Fruit fly (Drosophila melanogaster) whole organism, embryonic: ENCODE results near the gene mRpL55.

Experiments
- Abd-B ChIP-seq: fragments of 200-800 bp; sonication (Bioruptor generic); optimal IDR thresholded peaks from 2 replicates; lab custom pipeline; 2018; ENCODE audit warnings: missing biosample characterization, mild to moderate bottlenecking, missing genetic modification characterization, moderate library complexity
- CG12299 ChIP-seq: fragments of 200-800 bp; sonication (Bioruptor generic); optimal IDR thresholded peaks from 2 replicates; lab custom pipeline; 2018; ENCODE audit warnings: missing biosample characterization, mild to moderate bottlenecking, missing genetic modification characterization
- CG1647 ChIP-seq: fragments of 200-800 bp; sonication (Bioruptor generic); optimal IDR thresholded peaks from 3 replicates; lab custom pipeline; 2016; ENCODE audit warnings: missing biosample characterization, missing genetic modification characterization
- CG16863 ChIP-seq: fragments of 200-800 bp; sonication (Bioruptor generic); optimal IDR thresholded peaks from 3 replicates; lab custom pipeline; 2016; ENCODE audit warnings: missing biosample characterization, missing genetic modification characterization
- CG17359 ChIP-seq: fragments of 200-800 bp; sonication (Bioruptor generic); optimal IDR thresholded peaks from 3 replicates; lab custom pipeline; 2018; ENCODE audit warnings: missing biosample characterization, mild to moderate bottlenecking, missing genetic modification characterization, moderate library complexity
- CG17568 ChIP-seq: fragments of 200-800 bp; sonication (Bioruptor generic); optimal IDR thresholded peaks from 2 replicates; lab custom pipeline; 2018; ENCODE audit warnings: missing biosample characterization, mild to moderate bottlenecking, missing genetic modification characterization, moderate library complexity
- CG17829 ChIP-seq: fragments of 200-800 bp; optimal IDR thresholded peaks from 2 replicates; lab custom pipeline; 2019; ENCODE audit warnings: missing biosample characterization, mild to moderate bottlenecking, missing genetic modification characterization, moderate library complexity
- CG2202 ChIP-seq: fragments of 200-800 bp; sonication (Bioruptor generic); optimal IDR thresholded peaks from 2 replicates; lab custom pipeline; 2018; ENCODE audit warnings: missing biosample characterization, mild to moderate bottlenecking, missing genetic modification characterization
- CG2712 ChIP-seq: fragments of 200-800 bp; optimal IDR thresholded peaks from 3 replicates; lab custom pipeline; 2019; ENCODE audit warnings: missing biosample characterization, mild to moderate bottlenecking, missing genetic modification characterization, moderate library complexity
- CG30431 ChIP-seq: fragments of 200-800 bp; sonication (Bioruptor generic); optimal IDR thresholded peaks from 2 replicates; lab custom pipeline; 2017; ENCODE audit warnings: missing biosample characterization, missing genetic modification characterization
- CG31441 ChIP-seq: fragments of 200-800 bp; sonication (Bioruptor generic); IDR thresholded peaks from 2 replicates; pipeline ENCODE4 v1.3.6; 2022; ENCODE audit warnings: missing biosample characterization, missing genetic modification characterization
- CG3407 ChIP-seq: fragments of 200-800 bp; sonication (Bioruptor generic); optimal IDR thresholded peaks from 2 replicates; lab custom pipeline; 2018; ENCODE audit warnings: missing biosample characterization, mild to moderate bottlenecking, missing genetic modification characterization
- CG6654 ChIP-seq: fragments of 200-800 bp; sonication (Bioruptor generic); optimal IDR thresholded peaks from 2 replicates; lab custom pipeline; 2017; ENCODE audit warnings: missing biosample characterization, mild to moderate bottlenecking, missing genetic modification characterization
- CG6689 ChIP-seq: fragments of 200-800 bp; sonication (Bioruptor generic); IDR thresholded peaks from 2 replicates; pipeline ENCODE4 v1.3.6; 2022; ENCODE audit warnings: missing biosample characterization, missing genetic modification characterization
- CG6813 ChIP-seq: fragments of 200-800 bp; sonication (Bioruptor generic); optimal IDR thresholded peaks from 2 replicates; lab custom pipeline; 2017; ENCODE audit warnings: missing biosample characterization, missing genetic modification characterization, mild to moderate bottlenecking, moderate library complexity, missing genetic modification reagents
- Deaf1 ChIP-seq: fragments of 200-800 bp; optimal IDR thresholded peaks from 3 replicates; lab custom pipeline; 2019; ENCODE audit warnings: missing biosample characterization, mild to moderate bottlenecking, missing genetic modification characterization, moderate library complexity
- Dfd ChIP-seq, 2 experiments: fragments of >200 bp; optimal IDR thresholded peaks; 2 replicates each; lab custom pipeline; 2017; ENCODE audit warnings: missing biosample characterization in 2 of 2, missing genetic modification characterization in 2 of 2
- Gsc ChIP-seq: fragments of 200-800 bp; sonication (Bioruptor generic); IDR thresholded peaks from 2 replicates; pipeline ENCODE4 v1.3.6; 2022; ENCODE audit warnings: missing biosample characterization, missing genetic modification characterization
- Sox102F ChIP-seq: fragments of 200-800 bp; sonication (Bioruptor generic); optimal IDR thresholded peaks from 2 replicates; lab custom pipeline; 2018; ENCODE audit warnings: missing biosample characterization, mild to moderate bottlenecking, missing genetic modification characterization, moderate library complexity
- Tbp ChIP-seq: fragments of >200 bp; optimal IDR thresholded peaks from 2 replicates; lab custom pipeline; 2018; ENCODE audit warnings: missing biosample characterization, missing genetic modification characterization
- Xbp1 ChIP-seq: fragments of 200-800 bp; sonication (Bioruptor generic); optimal IDR thresholded peaks from 3 replicates; lab custom pipeline; 2016; ENCODE audit warnings: missing biosample characterization, mild to moderate bottlenecking, missing genetic modification characterization
- ab ChIP-seq: fragments of 200-800 bp; sonication (Bioruptor generic); optimal IDR thresholded peaks from 2 replicates; lab custom pipeline; 2016; ENCODE audit warnings: missing biosample characterization, missing genetic modification characterization
- az2 ChIP-seq: fragments of 200-800 bp; sonication (Bioruptor generic); optimal IDR thresholded peaks from 3 replicates; lab custom pipeline; 2016; ENCODE audit warnings: missing biosample characterization, missing genetic modification characterization
- bsh ChIP-seq, 2 experiments: fragments of 200-800 bp; sonication (Bioruptor generic); optimal IDR thresholded peaks; 2 replicates each; lab custom pipeline; 2017 to 2018; ENCODE audit warnings: mild to moderate bottlenecking in 2 of 2, missing biosample characterization in 2 of 2, missing genetic modification characterization in 2 of 2, moderate library complexity in 1 of 2
- chn ChIP-seq: fragments of 200-800 bp; sonication (Bioruptor generic); optimal IDR thresholded peaks from 2 replicates; lab custom pipeline; 2016; ENCODE audit warnings: missing biosample characterization, missing genetic modification characterization
- ci ChIP-seq: fragments of 200-800 bp; sonication (Bioruptor generic); IDR thresholded peaks from 3 replicates; pipeline ENCODE4 v1.3.6; 2022; ENCODE audit warnings: missing biosample characterization, missing genetic modification characterization
- croc ChIP-seq: fragments of 200-800 bp; sonication (Bioruptor generic); conservative IDR thresholded peaks from 3 replicates; pipeline ENCODE4 v1.3.6; 2022; ENCODE audit warnings: missing biosample characterization, missing genetic modification characterization
- dmrt99B ChIP-seq: fragments of 200-800 bp; sonication (Bioruptor generic); optimal IDR thresholded peaks from 2 replicates; lab custom pipeline; 2018; ENCODE audit warnings: missing biosample characterization, mild to moderate bottlenecking, missing genetic modification characterization, moderate library complexity
- en ChIP-seq: fragments of 200-800 bp; sonication (Bioruptor generic); optimal IDR thresholded peaks from 2 replicates; lab custom pipeline; 2016; ENCODE audit warnings: missing biosample characterization, missing genetic modification characterization
- eve ChIP-seq, 2 experiments: fragments of >200 bp; optimal IDR thresholded peaks; 2 replicates each; lab custom pipeline; 2017; ENCODE audit warnings: missing biosample characterization in 2 of 2, missing genetic modification characterization in 2 of 2
- gcm ChIP-seq: fragments of 200-800 bp; sonication (Bioruptor generic); optimal IDR thresholded peaks from 2 replicates; lab custom pipeline; 2019; ENCODE audit warnings: missing biosample characterization, mild to moderate bottlenecking, missing genetic modification characterization, moderate library complexity
- grau ChIP-seq: fragments of 200-800 bp; optimal IDR thresholded peaks from 3 replicates; lab custom pipeline; 2019; ENCODE audit warnings: missing biosample characterization, mild to moderate bottlenecking, missing genetic modification characterization, moderate library complexity
- lilli ChIP-seq: fragments of 200-800 bp; sonication (Bioruptor generic); optimal IDR thresholded peaks from 3 replicates; lab custom pipeline; 2016; ENCODE audit warnings: missing biosample characterization, missing genetic modification characterization
- lov ChIP-seq, 2 experiments: fragments of 200-800 bp in 1 of 2; fragments of >200 bp in 1 of 2; sonication (Bioruptor generic) in 1 of 2; IDR thresholded peaks in 1 of 2; optimal IDR thresholded peaks in 1 of 2; 2 replicates in 1 of 2; 3 replicates in 1 of 2; pipeline versions ENCODE4 v1.3.6 to Lab custom; 2017 to 2022; ENCODE audit warnings: missing biosample characterization in 1 of 2, missing genetic modification characterization in 1 of 2
- nom ChIP-seq: fragments of 200-800 bp; sonication (Bioruptor generic); optimal IDR thresholded peaks from 2 replicates; lab custom pipeline; 2017; ENCODE audit warnings: missing biosample characterization, missing genetic modification characterization, mild to moderate bottlenecking, moderate library complexity, missing genetic modification reagents
- p53 ChIP-seq: fragments of 200-800 bp; sonication (Bioruptor generic); optimal IDR thresholded peaks from 2 replicates; lab custom pipeline; 2016; ENCODE audit warnings: missing biosample characterization, missing genetic modification characterization
- peb ChIP-seq: fragments of 200-800 bp; sonication (Bioruptor generic); IDR thresholded peaks from 2 replicates; pipeline ENCODE4 v1.3.6; 2022; ENCODE audit warnings: missing biosample characterization, missing genetic modification characterization
- phol ChIP-seq: fragments of 200-800 bp; sonication (Bioruptor generic); optimal IDR thresholded peaks from 3 replicates; lab custom pipeline; 2018; ENCODE audit warnings: missing biosample characterization, mild to moderate bottlenecking, missing genetic modification characterization, moderate library complexity
- rib ChIP-seq: fragments of 200-800 bp; sonication (Bioruptor generic); IDR thresholded peaks from 2 replicates; pipeline ENCODE4 v1.3.6; 2022; ENCODE audit warnings: missing biosample characterization, missing genetic modification characterization
- row ChIP-seq: fragments of 200-800 bp; sonication (Bioruptor generic); IDR thresholded peaks from 3 replicates; pipeline ENCODE4 v1.3.6; 2022; ENCODE audit warnings: missing biosample characterization, missing genetic modification characterization
- sens ChIP-seq: fragments of 200-800 bp; sonication (Bioruptor generic); peaks from one replicate; lab custom pipeline; 2016; ENCODE audit warnings: missing biosample characterization, missing genetic modification characterization
- shn ChIP-seq: fragments of 200-800 bp; sonication (Bioruptor generic); optimal IDR thresholded peaks from 3 replicates; lab custom pipeline; 2016; ENCODE audit warnings: missing biosample characterization, missing genetic modification characterization
- sim ChIP-seq: fragments of 200-800 bp; sonication (Bioruptor generic); IDR thresholded peaks from 2 replicates; pipeline ENCODE4 v1.3.6; 2022; ENCODE audit warnings: missing biosample characterization, missing genetic modification characterization
- stc ChIP-seq: fragments of 200-800 bp; sonication (Bioruptor generic); IDR thresholded peaks from 2 replicates; pipeline ENCODE4 v1.3.6; 2022; ENCODE audit warnings: missing biosample characterization, missing genetic modification characterization
- tap ChIP-seq: fragments of 200-800 bp; optimal IDR thresholded peaks from 3 replicates; lab custom pipeline; 2019; ENCODE audit warnings: missing biosample characterization, mild to moderate bottlenecking, missing genetic modification characterization, moderate library complexity
- trh ChIP-seq: fragments of 200-800 bp; sonication (Bioruptor generic); optimal IDR thresholded peaks from 2 replicates; lab custom pipeline; 2016; ENCODE audit warnings: missing biosample characterization, missing genetic modification characterization
- twi ChIP-seq: fragments of 200-800 bp; optimal IDR thresholded peaks from 2 replicates; lab custom pipeline; 2019; ENCODE audit warnings: missing biosample characterization, mild to moderate bottlenecking, missing genetic modification characterization, moderate library complexity
- tx ChIP-seq: fragments of 200-800 bp; sonication (Bioruptor generic); optimal IDR thresholded peaks from 2 replicates; lab custom pipeline; 2016; ENCODE audit warnings: missing biosample characterization, missing genetic modification characterization
- unpg ChIP-seq: fragments of 200-800 bp; sonication (Bioruptor generic); optimal IDR thresholded peaks from 3 replicates; lab custom pipeline; 2018; ENCODE audit warnings: missing biosample characterization, mild to moderate bottlenecking, missing genetic modification characterization, moderate library complexity
- vvl ChIP-seq: fragments of 200-800 bp; sonication (Bioruptor generic); IDR thresholded peaks from 2 replicates; pipeline ENCODE4 v1.3.6; 2022; ENCODE audit warnings: missing biosample characterization, missing genetic modification characterization
- zfh1 ChIP-seq: fragments of 200-800 bp; sonication (Bioruptor generic); IDR thresholded peaks from 3 replicates; pipeline ENCODE4 v1.3.6; 2022; ENCODE audit warnings: missing biosample characterization, missing genetic modification characterization

The mRpL55 gene

DNA sequence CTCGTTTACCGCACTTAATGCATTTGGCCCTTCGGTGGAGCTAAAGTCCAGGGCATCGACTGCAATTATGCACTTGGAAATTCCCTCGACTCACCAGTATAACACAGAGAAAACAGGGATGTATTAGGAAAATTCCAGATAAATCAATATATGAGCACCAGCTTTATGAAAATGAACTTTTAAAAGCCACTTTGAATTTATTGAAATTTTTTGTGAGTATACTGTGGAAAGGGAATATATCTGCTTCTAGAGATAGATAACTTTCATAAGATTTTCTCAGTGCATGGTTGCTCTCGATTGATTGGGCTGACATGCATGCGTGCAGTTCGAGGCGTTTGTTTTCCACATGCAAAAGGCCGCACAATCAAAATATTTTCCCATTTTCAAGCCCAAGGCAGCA lies 11.1 kb upstream of the mRpL55 start (continued):
- TF ChIP-seq Abd-B (GFP tag; lab: Kevin White, UChicago) (no peak), CG30431 (GFP tag; lab: Kevin White, UChicago) (no peak), CG6813 (GFP tag; lab: Kevin White, UChicago) (no peak), unpg (GFP tag; lab: Kevin White, UChicago) (peak; percentile 62), stc (GFP tag; lab: Robert Waterston, UW) (peak; percentile 19; the same call in 1 of the 2 replicates), rib (no peak), sim (GFP tag; lab: Robert Waterston, UW) (peak; percentile 11; the same call in 1 of the 2 replicates), lov (optimal IDR thresholded peaks at IDR 0.05; lab: Kevin White, UChicago) (no peak), lov (GFP tag; IDR thresholded peaks at IDR 0.05; lab: Robert Waterston, UW) (0 out of 3 replicates have a peak, but pooled peaks have one; percentile 69), en (no peak), tx (no peak), nom (GFP tag; lab: Kevin White, UChicago) (peak; percentile 78), CG16863 (GFP tag; lab: Kevin White, UChicago) (peak; percentile 18), CG2712 (peak; percentile 72), tap (tag; lab: Kevin White, UChicago) (peak; percentile 43), phol (tag; lab: Kevin White, UChicago) (peak; percentile 53), peb (0 out of 2 replicates have a peak, but pooled peaks have one; percentile 28), Deaf1 (tag; lab: Kevin White, UChicago) (no peak), Xbp1 (GFP tag; lab: Kevin White, UChicago) (peak; percentile 20), sens (peak; percentile 76), gcm (GFP tag; lab: Kevin White, UChicago) (peak; percentile 32), Gsc (GFP tag; lab: Robert Waterston, UW) (no peak), lilli (GFP tag; lab: Kevin White, UChicago) (no peak), ci (peak; percentile 57; the same call in 1 of the 3 replicates), zfh1 (GFP tag; lab: Robert Waterston, UW) (0 out of 3 replicates have a peak, but pooled peaks have one; percentile 45), dmrt99B (peak; percentile 76), croc (GFP tag; lab: Robert Waterston, UW) (peak; percentile 47), bsh (GFP tag; optimal IDR thresholded peaks at IDR 0.05; lab: Kevin White, UChicago) (peak; percentile 62 to 76), ab (no peak), CG3407 (GFP tag; lab: Kevin White, UChicago) (no peak), Sox102F (GFP tag; lab: Kevin White, UChicago) (peak; percentile 67), grau (tag; lab: Kevin White, UChicago) (peak; percentile 27), trh (GFP tag; lab: Kevin White, UChicago) (no peak), row (peak; percentile 41; the same call in 2 of the 3 replicates), vvl (GFP tag; lab: Robert Waterston, UW) (0 out of 2 replicates have a peak, but pooled peaks have one; percentile 35), CG17829 (peak; percentile 44), twi (no peak), CG6654 (GFP tag; lab: Kevin White, UChicago) (no peak), chn (GFP tag; lab: Kevin White, UChicago) (no peak), shn (GFP tag; lab: Kevin White, UChicago) (peak; percentile 1), CG1647 (GFP tag; lab: Kevin White, UChicago) (no peak), CG12299 (no peak), CG17359 (tag; lab: Kevin White, UChicago) (peak; percentile 40), CG2202 (peak; percentile 2), CG6689 (peak; percentile 32; the same call in 1 of the 2 replicates), p53 (GFP tag; lab: Kevin White, UChicago) (no peak), Tbp (GFP tag; lab: Kevin White, UChicago) (no peak), CG17568 (GFP tag; lab: Kevin White, UChicago) (no peak), eve (GFP tag; optimal IDR thresholded peaks at IDR 0.05; lab: Kevin White, UChicago) (peak in 1 of 2 experiments; percentile 69), Dfd (GFP tag; optimal IDR thresholded peaks at IDR 0.05; lab: Kevin White, UChicago) (no peak), az2 (peak; percentile 25), CG31441 (GFP tag; lab: Robert Waterston, UW) (peak; percentile 58)
